Worm (Caenorhabditis elegans) whole organism, L4 larva: ENCODE results near the gene cysl-3.

Experiments used
- D1046.2 ChIP-seq: fragments of 200-800 bp; sonication (Bioruptor generic); IDR thresholded peaks from 2 replicates; pipeline ENCODE4 v1.3.6; 2022; ENCODE audit warnings: missing genetic modification characterization, missing compliant biosample characterization
- F10B5.3 ChIP-seq: sonication (generic microtip); optimal IDR thresholded peaks from 2 replicates; lab custom pipeline; 2016; ENCODE audit warnings: mild to moderate bottlenecking, missing genetic modification characterization, missing compliant biosample characterization
- F37D6.2 ChIP-seq: sonication (generic microtip); optimal IDR thresholded peaks from 2 replicates; lab custom pipeline; 2016; ENCODE audit warnings: mild to moderate bottlenecking, missing genetic modification characterization, missing compliant biosample characterization
- F49E8.2 ChIP-seq: sonication (generic microtip); optimal IDR thresholded peaks from 2 replicates; lab custom pipeline; 2016; ENCODE audit warnings: missing compliant biosample characterization, mild to moderate bottlenecking, missing genetic modification characterization, borderline replicate concordance
- Y105C5A.15 ChIP-seq: fragments of 200-800 bp; sonication (Bioruptor generic); IDR thresholded peaks from 2 replicates; pipeline ENCODE4 v1.3.6; 2022; ENCODE audit warnings: missing genetic modification characterization, missing compliant biosample characterization
- Y75B8A.6 ChIP-seq: fragments of 200-800 bp; sonication (Bioruptor generic); IDR thresholded peaks from 2 replicates; pipeline ENCODE4 v1.3.6; 2022; ENCODE audit warnings: missing genetic modification reagents, missing genetic modification characterization, missing compliant biosample characterization
- ZK337.2 ChIP-seq: fragments of 200-800 bp; sonication (Bioruptor generic); IDR thresholded peaks from 2 replicates; pipeline ENCODE4 v1.3.6; 2022; ENCODE audit warnings: missing genetic modification reagents, missing genetic modification characterization, missing compliant biosample characterization
- aha-1 ChIP-seq: fragments of 150-350 bp; peaks from one replicate; lab custom pipeline; 2014; ENCODE audit warnings: missing biosample characterization, missing genetic modification characterization
- ama-1 ChIP-seq: fragments of 150-350 bp; optimal IDR thresholded peaks from 2 replicates; lab custom pipeline; 2014; ENCODE audit warnings: inconsistent platforms, mixed read lengths
- attf-4 ChIP-seq: sonication (generic microtip); optimal IDR thresholded peaks from 3 replicates; lab custom pipeline; 2017; ENCODE audit warnings: missing biosample characterization, missing genetic modification characterization
- ceh-44 ChIP-seq: fragments of 200-800 bp; sonication (Bioruptor generic); IDR thresholded peaks from 2 replicates; pipeline ENCODE4 v1.3.6; 2022; ENCODE audit warnings: missing genetic modification reagents, missing genetic modification characterization, missing compliant biosample characterization
- ces-1 ChIP-seq: fragments of 150-350 bp; sonication (generic microtip); optimal IDR thresholded peaks from 4 replicates; lab custom pipeline; 2014; ENCODE audit warnings: missing biosample characterization, missing genetic modification reagents, missing genetic modification characterization
- daf-16 ChIP-seq, 3 experiments: sonication (generic microtip); optimal IDR thresholded peaks; 2 replicates each; lab custom pipeline; 2016 to 2017; ENCODE audit warnings: missing genetic modification characterization in 3 of 3, missing genetic modification reagents in 3 of 3, mild to moderate bottlenecking in 2 of 3, missing compliant biosample characterization in 2 of 3, missing biosample characterization in 1 of 3, moderate library complexity in 1 of 3
- daf-8 ChIP-seq: fragments of 200-800 bp; sonication (Bioruptor generic); IDR thresholded peaks from 2 replicates; pipeline ENCODE4 v1.3.6; 2022; ENCODE audit warnings: missing genetic modification characterization, missing compliant biosample characterization
- dmd-6 ChIP-seq: fragments of 200-800 bp; sonication (Bioruptor generic); IDR thresholded peaks from 2 replicates; pipeline ENCODE4 v1.3.6; 2022; ENCODE audit warnings: missing genetic modification reagents, missing genetic modification characterization, missing compliant biosample characterization
- dmd-8 ChIP-seq: fragments of 200-800 bp; sonication (Bioruptor generic); IDR thresholded peaks from 2 replicates; pipeline ENCODE4 v1.3.6; 2022; ENCODE audit warnings: missing genetic modification characterization, missing compliant biosample characterization
- duxl-1 ChIP-seq: sonication (generic microtip); optimal IDR thresholded peaks from 2 replicates; lab custom pipeline; 2016; ENCODE audit warnings: mild to moderate bottlenecking, missing genetic modification characterization, moderate library complexity, missing compliant biosample characterization; ENCODE audit not compliant: poor library complexity
- egl-27 ChIP-seq: sonication (generic microtip); optimal IDR thresholded peaks from 3 replicates; lab custom pipeline; 2017; ENCODE audit warnings: missing biosample characterization, missing genetic modification reagents, missing genetic modification characterization
- fos-1 ChIP-seq: fragments of 150-350 bp; optimal IDR thresholded peaks from 2 replicates; lab custom pipeline; 2014; ENCODE audit warnings: missing biosample characterization, missing genetic modification characterization
- hif-1 ChIP-seq, 2 experiments: sonication (generic microtip); optimal IDR thresholded peaks; 2 replicates each; lab custom pipeline; 2016 to 2017; ENCODE audit warnings: missing compliant biosample characterization in 2 of 2, missing genetic modification characterization in 2 of 2, missing genetic modification reagents in 2 of 2, missing genotype in 2 of 2, mild to moderate bottlenecking in 1 of 2
- hlh-30 ChIP-seq: sonication (generic microtip); optimal IDR thresholded peaks from 2 replicates; lab custom pipeline; 2017; ENCODE audit warnings: antibody characterized with exemption, mild to moderate bottlenecking, missing genetic modification characterization, missing compliant biosample characterization; ENCODE audit not compliant: insufficient read depth
- lim-7 ChIP-seq: fragments of 200-800 bp; sonication (Bioruptor generic); IDR thresholded peaks from 2 replicates; pipeline ENCODE4 v1.3.6; 2022; ENCODE audit warnings: missing genetic modification characterization, missing compliant biosample characterization
- lin-13 ChIP-seq: fragments of 150-350 bp; optimal IDR thresholded peaks from 2 replicates; lab custom pipeline; 2014; ENCODE audit warnings: missing biosample characterization, missing genetic modification reagents, missing genetic modification characterization
- lin-15B ChIP-seq: fragments of 150-350 bp; sonication (generic microtip); optimal IDR thresholded peaks from 3 replicates; lab custom pipeline; 2014; ENCODE audit warnings: missing biosample characterization, missing genetic modification characterization
- lin-38 ChIP-seq: fragments of 200-800 bp; sonication (Bioruptor generic); IDR thresholded peaks from 2 replicates; pipeline ENCODE4 v1.3.6; 2022; ENCODE audit warnings: missing genetic modification reagents, missing genetic modification characterization, missing compliant biosample characterization
- lin-39 ChIP-seq: fragments of 150-350 bp; optimal IDR thresholded peaks from 2 replicates; lab custom pipeline; 2014; ENCODE audit warnings: missing biosample characterization, missing genetic modification reagents, missing genetic modification characterization
- mdl-1 ChIP-seq, 2 experiments: fragments of 150-350 bp in 1 of 2; sonication (generic microtip) in 1 of 2; optimal IDR thresholded peaks; 2 replicates each; lab custom pipeline; 2014 to 2017; ENCODE audit warnings: missing biosample characterization in 2 of 2, missing genetic modification characterization in 2 of 2
- mxl-2 ChIP-seq: fragments of 200-800 bp; sonication (Bioruptor generic); conservative IDR thresholded peaks from 2 replicates; pipeline ENCODE4 v1.3.6; 2022; ENCODE audit warnings: missing genetic modification reagents, missing genetic modification characterization, missing compliant biosample characterization
- nhr-10 ChIP-seq: fragments of 150-350 bp; optimal IDR thresholded peaks from 2 replicates; lab custom pipeline; 2014; ENCODE audit warnings: missing biosample characterization, missing genetic modification characterization
- nhr-11 ChIP-seq: fragments of 150-350 bp; optimal IDR thresholded peaks from 2 replicates; lab custom pipeline; 2014; ENCODE audit warnings: missing biosample characterization, missing genetic modification characterization
- nhr-41 ChIP-seq: fragments of 200-800 bp; sonication (Bioruptor generic); IDR thresholded peaks from 2 replicates; pipeline ENCODE4 v1.3.6; 2022; ENCODE audit warnings: missing genetic modification reagents, missing genetic modification characterization, missing compliant biosample characterization
- php-3 ChIP-seq: fragments of 200-800 bp; sonication (Bioruptor generic); IDR thresholded peaks from 2 replicates; pipeline ENCODE4 v1.3.6; 2022; ENCODE audit warnings: missing genetic modification reagents, missing genetic modification characterization, missing compliant biosample characterization
- pqm-1 ChIP-seq: sonication (generic microtip); optimal IDR thresholded peaks from 2 replicates; lab custom pipeline; 2017; ENCODE audit warnings: missing biosample characterization, missing genetic modification characterization
- sdz-12 ChIP-seq: fragments of 200-800 bp; sonication (Bioruptor generic); optimal IDR thresholded peaks from 2 replicates; lab custom pipeline; 2018; ENCODE audit warnings: mild to moderate bottlenecking, missing genetic modification characterization, missing compliant biosample characterization
- set-16 ChIP-seq: fragments of 200-800 bp; sonication (Bioruptor generic); IDR thresholded peaks from 2 replicates; pipeline ENCODE4 v1.3.6; 2022; ENCODE audit warnings: missing genetic modification reagents, missing genetic modification characterization, missing compliant biosample characterization
- skn-1 ChIP-seq: fragments of 150-350 bp; optimal IDR thresholded peaks from 2 replicates; lab custom pipeline; 2014; ENCODE audit warnings: missing biosample characterization, missing genetic modification characterization
- snpc-4 ChIP-seq: fragments of 150-350 bp; optimal IDR thresholded peaks from 2 replicates; lab custom pipeline; 2014; ENCODE audit warnings: missing biosample characterization, missing genetic modification characterization
- tag-97 ChIP-seq: fragments of 200-800 bp; sonication (Bioruptor generic); IDR thresholded peaks from 2 replicates; pipeline ENCODE4 v1.3.6; 2022; ENCODE audit warnings: missing genetic modification characterization, missing compliant biosample characterization
- unc-62 ChIP-seq, 3 experiments: fragments of 150-350 bp in 1 of 3; sonication (generic microtip); optimal IDR thresholded peaks in 2 of 3; peaks in 1 of 3; 1 replicate in 1 of 3; 2 replicates in 2 of 3; lab custom pipeline; 2014 to 2017; ENCODE audit warnings: missing biosample characterization in 3 of 3, missing genetic modification characterization in 3 of 3, missing genetic modification reagents in 3 of 3, missing genotype in 1 of 3
- vab-7 ChIP-seq: fragments of 200-800 bp; sonication (Bioruptor generic); IDR thresholded peaks from 2 replicates; pipeline ENCODE4 v1.3.6; 2022; ENCODE audit warnings: missing genetic modification reagents, missing genetic modification characterization, missing compliant biosample characterization
- zip-11 ChIP-seq: fragments of 200-800 bp; sonication (Bioruptor generic); IDR thresholded peaks from 2 replicates; pipeline ENCODE4 v1.3.6; 2022; ENCODE audit warnings: missing genetic modification characterization, missing compliant biosample characterization

cysl-3 gene

DNA sequence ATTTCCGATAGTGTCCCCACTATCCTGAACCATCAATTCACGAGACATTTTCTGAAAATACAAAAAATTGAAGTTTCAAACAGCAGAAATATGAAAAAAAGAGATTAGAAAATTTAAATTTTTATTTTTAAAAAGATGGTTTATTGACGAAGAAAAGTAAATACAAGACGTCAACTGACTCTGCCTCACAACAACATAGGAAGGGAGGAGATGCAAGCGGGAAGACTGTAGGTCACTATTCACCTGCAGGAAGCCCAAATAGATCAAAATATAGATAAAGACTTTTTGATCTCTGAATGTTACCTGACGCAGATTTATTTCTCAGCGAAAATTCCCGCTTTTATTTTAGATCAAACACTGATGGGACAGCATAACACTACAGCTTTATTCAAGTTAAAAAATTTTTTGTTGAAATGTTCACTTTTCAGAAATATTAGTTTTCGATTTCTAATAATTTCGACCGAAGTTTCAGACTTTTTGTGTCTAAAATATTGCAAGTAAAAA is at the start of gene cysl-3:
TSS of gene cysl-3 (minus strand) at position 51 of the 504 bp plus-strand sequence.
- TF ChIP-seq zip-11 (GFP tag; lab: Robert Waterston, UW): no peak
- TF ChIP-seq daf-16 (GFP tag; optimal IDR thresholded peaks at IDR 0.05; lab: Kevin White, UChicago): no peak
- TF ChIP-seq daf-16 (tag; optimal IDR thresholded peaks at IDR 0.05; lab: Kevin White, UChicago): peak; percentile 29
- TF ChIP-seq nhr-11: no peak
- TF ChIP-seq nhr-41: no peak
- TF ChIP-seq, all 104 proteins: peak for 1

DNA sequence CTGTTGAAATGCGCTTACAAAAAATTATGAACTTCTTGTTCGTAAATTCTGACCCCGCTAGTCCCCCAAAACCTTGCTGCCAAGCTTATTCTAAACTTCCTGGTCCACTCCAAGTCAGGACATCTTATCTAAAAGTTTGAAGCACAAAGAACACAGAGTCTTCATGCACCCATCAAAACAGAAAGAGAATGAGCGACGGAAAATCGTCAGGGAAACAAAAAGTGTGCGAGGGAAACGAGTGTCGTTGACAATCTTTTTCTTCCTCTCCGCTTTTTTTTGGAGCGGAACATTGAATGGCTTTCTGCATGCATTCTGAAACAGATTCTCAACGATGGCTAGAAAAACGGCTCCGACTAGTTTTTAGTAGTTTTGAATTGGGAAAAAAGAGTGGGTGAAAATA is 49.3 kb upstream of the cysl-3 start:
- no peak for TF ChIP-seq tag-97 (GFP tag; lab: Robert Waterston, UW)
- TF ChIP-seq aha-1 (tag; lab: Kevin White, UChicago): peak; percentile 97
- no peak for TF ChIP-seq ZK337.2 (GFP tag; lab: Robert Waterston, UW)
- no peak for TF ChIP-seq vab-7 (GFP tag; lab: Robert Waterston, UW)
- no peak for TF ChIP-seq Y105C5A.15
- no peak for TF ChIP-seq sdz-12
- TF ChIP-seq lin-39 (tag; lab: Kevin White, UChicago): no peak

DNA sequence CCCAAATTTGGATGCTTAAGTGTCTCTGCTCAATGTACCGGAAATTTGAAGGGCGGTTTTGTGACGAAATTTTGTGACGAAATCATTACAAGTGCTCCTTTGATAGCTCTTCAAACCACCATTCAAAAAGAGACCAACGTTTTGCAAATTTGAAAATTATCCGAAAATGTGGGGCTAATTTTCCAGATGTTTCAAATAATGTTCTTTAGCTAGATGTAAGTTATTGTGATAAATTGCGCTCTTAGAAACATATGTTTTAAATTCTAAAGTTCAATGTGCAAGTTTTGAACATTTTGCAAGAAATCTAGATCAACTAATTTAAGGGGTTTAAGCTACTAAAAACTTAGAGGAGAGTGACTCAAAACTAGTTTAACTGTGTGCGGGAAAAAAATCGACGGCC is 44.9 kb upstream of the cysl-3 start:
- TF ChIP-seq skn-1 (tag; lab: Kevin White, UChicago) (no peak), attf-4 (tag; lab: Kevin White, UChicago) (no peak), Y75B8A.6 (no peak), mxl-2 (GFP tag; lab: Robert Waterston, UW) (no peak), ama-1 (lab: Kevin White, UChicago) (no peak), snpc-4 (tag; lab: Kevin White, UChicago) (no peak), unc-62 (GFP tag; optimal IDR thresholded peaks at IDR 0.05 in 1 of 2; lab: Kevin White, UChicago) (no peak), unc-62 (tag; optimal IDR thresholded peaks at IDR 0.05; lab: Kevin White, UChicago) (no peak), lin-38 (GFP tag; lab: Robert Waterston, UW) (no peak), nhr-10 (tag; lab: Kevin White, UChicago) (no peak), lim-7 (no peak), dmd-6 (no peak), duxl-1 (tag; lab: Kevin White, UChicago) (no peak), F37D6.2 (tag; lab: Kevin White, UChicago) (no peak), zip-11 (GFP tag; lab: Robert Waterston, UW) (no peak), set-16 (no peak), pqm-1 (tag; lab: Kevin White, UChicago) (no peak), dmd-8 (GFP tag; lab: Robert Waterston, UW) (no peak)

DNA sequence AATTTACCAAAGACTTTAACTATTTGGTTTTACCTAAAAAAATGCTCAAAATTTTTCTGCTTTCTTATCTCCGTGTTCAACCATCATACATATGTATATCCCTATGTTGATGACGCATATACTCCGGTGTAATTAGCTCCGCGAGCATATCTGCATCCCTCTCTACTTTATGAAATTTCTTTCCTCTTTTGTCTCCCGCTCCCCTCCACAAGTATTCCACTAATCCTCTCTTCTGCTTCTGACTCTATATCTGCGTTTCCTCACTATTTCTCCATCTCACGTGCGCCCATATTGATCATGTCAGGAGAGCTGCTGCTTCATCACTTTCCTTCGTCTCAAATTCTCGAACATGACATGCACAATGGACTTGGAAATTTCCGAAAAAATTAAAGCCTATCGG is 39.0 kb upstream of the cysl-3 start, which contains the start of gene H10D18.1:
TSS of gene H10D18.1 (plus strand) at position 277 of the 400 bp plus-strand sequence.
- TF ChIP-seq mdl-1 (tag; optimal IDR thresholded peaks at IDR 0.05; lab: Kevin White, UChicago): peak in 1 of 2 experiments; percentile 6
- no peak for TF ChIP-seq hif-1 (tag; optimal IDR thresholded peaks at IDR 0.05; lab: Kevin White, UChicago)
- no peak for TF ChIP-seq lin-15B (tag; lab: Kevin White, UChicago)
- TF ChIP-seq D1046.2 (GFP tag; lab: Robert Waterston, UW): no peak
- peak; percentile 46 for TF ChIP-seq hlh-30

DNA sequence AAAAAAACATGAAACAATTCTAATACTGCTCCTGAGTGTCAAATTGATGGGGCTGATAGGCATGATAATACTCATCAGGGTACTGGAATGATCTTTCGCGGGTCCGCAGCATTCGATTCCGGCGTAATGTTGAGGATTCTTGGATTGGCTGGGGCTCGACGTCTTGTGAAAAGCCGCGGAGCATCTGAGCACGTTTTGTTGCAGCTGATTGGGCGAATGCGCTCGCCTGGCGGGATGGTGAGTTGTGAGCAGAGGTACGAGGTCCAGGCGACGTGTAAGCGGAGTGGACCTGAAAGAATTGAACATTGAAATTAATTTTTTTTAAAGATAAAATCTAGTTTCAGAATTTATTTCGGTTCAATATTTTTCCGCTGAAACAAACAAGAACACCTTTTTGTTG is 38.1 kb upstream of the cysl-3 start:
- TF ChIP-seq F10B5.3: no peak
- no peak for TF ChIP-seq fos-1 (tag; lab: Kevin White, UChicago)
- TF ChIP-seq daf-8 (GFP tag; lab: Robert Waterston, UW): no peak
- no peak for TF ChIP-seq F37D6.2 (tag; lab: Kevin White, UChicago)
- TF ChIP-seq F49E8.2 (tag; lab: Kevin White, UChicago): no peak
- TF ChIP-seq attf-4 (tag; lab: Kevin White, UChicago): no peak
- peak; percentile 7 for TF ChIP-seq aha-1 (tag; lab: Kevin White, UChicago)
- TF ChIP-seq ceh-44 (GFP tag; lab: Robert Waterston, UW): no peak
- TF ChIP-seq ces-1: no peak
- no peak for TF ChIP-seq egl-27 (tag; lab: Kevin White, UChicago)
- TF ChIP-seq php-3 (GFP tag; lab: Robert Waterston, UW): no peak
- TF ChIP-seq sdz-12: no peak
- TF ChIP-seq ama-1 (lab: Kevin White, UChicago): no peak
- TF ChIP-seq lin-13: no peak
- no peak for TF ChIP-seq vab-7 (GFP tag; lab: Robert Waterston, UW)
- TF ChIP-seq set-16: peak; percentile 51
